Fruit fly (Drosophila melanogaster) whole organism, adult: ENCODE measurements around the gene dpp.

Experiments
- CG11617 ChIP-seq: fragments of 200-800 bp; sonication (Bioruptor generic); optimal IDR thresholded peaks from 2 replicates; lab custom pipeline; 2017; ENCODE audit warnings: mild to moderate bottlenecking, missing biosample characterization, missing genetic modification reagents, missing genetic modification characterization
- CG12768 ChIP-seq: fragments of 200-800 bp; sonication (Bioruptor generic); optimal IDR thresholded peaks from 2 replicates; lab custom pipeline; 2017; ENCODE audit warnings: missing biosample characterization, missing genetic modification characterization, mild to moderate bottlenecking, moderate library complexity, missing genetic modification reagents
- CG14711 ChIP-seq: fragments of 200-800 bp; sonication (Bioruptor generic); optimal IDR thresholded peaks from 2 replicates; lab custom pipeline; 2018; ENCODE audit warnings: missing biosample characterization, mild to moderate bottlenecking, missing genetic modification characterization, moderate library complexity
- CG1620 ChIP-seq: fragments of 200-800 bp; sonication (Bioruptor generic); optimal IDR thresholded peaks from 2 replicates; lab custom pipeline; 2016; ENCODE audit warnings: missing biosample characterization, missing genetic modification characterization
- CG33017 ChIP-seq: fragments of 200-800 bp; sonication (Bioruptor generic); optimal IDR thresholded peaks from 2 replicates; lab custom pipeline; 2018; ENCODE audit warnings: missing biosample characterization, mild to moderate bottlenecking, missing genetic modification characterization, moderate library complexity
- CG5204 ChIP-seq: fragments of 200-800 bp; sonication (Bioruptor generic); optimal IDR thresholded peaks from 2 replicates; lab custom pipeline; 2016; ENCODE audit warnings: missing biosample characterization, missing genetic modification characterization
- CG7045 ChIP-seq: fragments of 200-800 bp; sonication (Bioruptor generic); optimal IDR thresholded peaks from 2 replicates; lab custom pipeline; 2017; ENCODE audit warnings: missing biosample characterization, mild to moderate bottlenecking, missing genetic modification characterization
- CG7101 ChIP-seq: fragments of 200-800 bp; sonication (Bioruptor generic); optimal IDR thresholded peaks from 2 replicates; lab custom pipeline; 2018; ENCODE audit warnings: missing biosample characterization, mild to moderate bottlenecking, missing genetic modification characterization, moderate library complexity
- Clk ChIP-seq: fragments of 200-800 bp; sonication (Bioruptor generic); optimal IDR thresholded peaks from 2 replicates; lab custom pipeline; 2017; ENCODE audit warnings: missing biosample characterization, missing genetic modification characterization
- Crg-1 ChIP-seq: fragments of 200-800 bp; sonication (Bioruptor generic); optimal IDR thresholded peaks from 2 replicates; lab custom pipeline; 2016; ENCODE audit warnings: missing biosample characterization, missing genetic modification characterization
- Hr96 ChIP-seq: fragments of 200-800 bp; sonication (Bioruptor generic); optimal IDR thresholded peaks from 2 replicates; lab custom pipeline; 2016; ENCODE audit warnings: missing biosample characterization, missing genetic modification characterization
- Mnt ChIP-seq: fragments of 200-800 bp; sonication (Bioruptor generic); optimal IDR thresholded peaks from 2 replicates; lab custom pipeline; 2016; ENCODE audit warnings: missing biosample characterization, mild to moderate bottlenecking, missing genetic modification characterization
- bab1 ChIP-seq: fragments of 200-800 bp; sonication (Bioruptor generic); optimal IDR thresholded peaks from 3 replicates; lab custom pipeline; 2019; ENCODE audit warnings: missing biosample characterization, mild to moderate bottlenecking, missing genetic modification characterization, moderate library complexity
- cic ChIP-seq: fragments of 200-800 bp; sonication (Bioruptor generic); optimal IDR thresholded peaks from 2 replicates; lab custom pipeline; 2017; ENCODE audit warnings: missing biosample characterization, mild to moderate bottlenecking, missing genetic modification characterization, moderate library complexity
- cnc ChIP-seq, 2 experiments: fragments of >200 bp; optimal IDR thresholded peaks; 2 replicates each; lab custom pipeline; 2017
- kay ChIP-seq: fragments of 200-800 bp; sonication (Bioruptor generic); peaks from one replicate; lab custom pipeline; 2016; ENCODE audit warnings: missing biosample characterization, missing genetic modification characterization, borderline replicate concordance
- ovo ChIP-seq: fragments of 200-800 bp; sonication (Bioruptor generic); optimal IDR thresholded peaks from 2 replicates; lab custom pipeline; 2016; ENCODE audit warnings: missing biosample characterization, missing genetic modification characterization
- pad ChIP-seq: fragments of 200-800 bp; sonication (Bioruptor generic); optimal IDR thresholded peaks from 3 replicates; lab custom pipeline; 2017; ENCODE audit warnings: missing biosample characterization, missing genetic modification characterization, mild to moderate bottlenecking, moderate library complexity, missing genetic modification reagents
- tj ChIP-seq: fragments of 200-800 bp; sonication (Bioruptor generic); optimal IDR thresholded peaks from 3 replicates; lab custom pipeline; 2017; ENCODE audit warnings: missing biosample characterization, mild to moderate bottlenecking, missing genetic modification characterization, moderate library complexity
- toe ChIP-seq: fragments of 200-800 bp; sonication (Bioruptor generic); optimal IDR thresholded peaks from 2 replicates; lab custom pipeline; 2016; ENCODE audit warnings: missing biosample characterization, missing genetic modification characterization

Gene dpp

dm6 chr2L:2397080-2397479, 31.1 kb upstream of the dpp start:
- TF ChIP-seq cnc (optimal IDR thresholded peaks at IDR 0.05; lab: Kevin White, UChicago) (no peak), Hr96 (GFP tag; lab: Kevin White, UChicago) (no peak), toe (GFP tag; lab: Kevin White, UChicago) (no peak), CG5204 (GFP tag; lab: Kevin White, UChicago) (no peak)

- TF ChIP-seq tj (GFP tag; lab: Kevin White, UChicago) = no peak
- no peak for TF ChIP-seq CG33017 (tag; lab: Kevin White, UChicago)
- no peak for TF ChIP-seq toe (GFP tag; lab: Kevin White, UChicago)
- TF ChIP-seq CG7101 = no peak
- no peak for TF ChIP-seq CG5204 (GFP tag; lab: Kevin White, UChicago)
- TF ChIP-seq bab1 (GFP tag; lab: Kevin White, UChicago) = no peak
- no peak for TF ChIP-seq kay (GFP tag; lab: Kevin White, UChicago)
- TF ChIP-seq Crg-1 = no peak
- TF ChIP-seq CG1620 = no peak
- no peak for TF ChIP-seq pad (GFP tag; lab: Kevin White, UChicago)
- TF ChIP-seq CG12768 (GFP tag; lab: Kevin White, UChicago) = no peak
- no peak for TF ChIP-seq ovo (GFP tag; lab: Kevin White, UChicago)
Measured at dm6 chr2L:2398459-2398858, 29.7 kb upstream of the dpp start.

dm6 chr2L:2399897-2400296, 28.3 kb upstream of the dpp start, which contains the start of gene VGlut:
TSS of gene VGlut (plus strand) at chr2L:2400295.
- TF ChIP-seq CG1620 (no peak), Crg-1 (no peak), tj (GFP tag; lab: Kevin White, UChicago) (no peak)

- TF ChIP-seq toe (GFP tag; lab: Kevin White, UChicago) = no peak
- TF ChIP-seq ovo (GFP tag; lab: Kevin White, UChicago) = no peak
- no peak for TF ChIP-seq CG12768 (GFP tag; lab: Kevin White, UChicago)
- TF ChIP-seq CG5204 (GFP tag; lab: Kevin White, UChicago) = no peak
- TF ChIP-seq bab1 (GFP tag; lab: Kevin White, UChicago) = no peak
- TF ChIP-seq pad (GFP tag; lab: Kevin White, UChicago) = no peak
- no peak for TF ChIP-seq Hr96 (GFP tag; lab: Kevin White, UChicago)
- TF ChIP-seq CG11617 (GFP tag; lab: Kevin White, UChicago) = no peak
- no peak for TF ChIP-seq CG7101
- no peak for TF ChIP-seq kay (GFP tag; lab: Kevin White, UChicago)
Measured at dm6 chr2L:2402194-2402593, 26.0 kb upstream of the dpp start.

- TF ChIP-seq Clk (GFP tag; lab: Kevin White, UChicago) = no peak
- no peak for TF ChIP-seq bab1 (GFP tag; lab: Kevin White, UChicago)
- no peak for TF ChIP-seq Crg-1
- no peak for TF ChIP-seq CG7101
- TF ChIP-seq kay (GFP tag; lab: Kevin White, UChicago) = no peak
- TF ChIP-seq CG12768 (GFP tag; lab: Kevin White, UChicago) = no peak
- no peak for TF ChIP-seq cnc (optimal IDR thresholded peaks at IDR 0.05; lab: Kevin White, UChicago)
- TF ChIP-seq Mnt = no peak
- TF ChIP-seq CG5204 (GFP tag; lab: Kevin White, UChicago) = no peak
- TF ChIP-seq CG14711 (tag; lab: Kevin White, UChicago) = no peak
- TF ChIP-seq ovo (GFP tag; lab: Kevin White, UChicago) = no peak
- no peak for TF ChIP-seq CG33017 (tag; lab: Kevin White, UChicago)
- no peak for TF ChIP-seq toe (GFP tag; lab: Kevin White, UChicago)
- no peak for TF ChIP-seq CG11617 (GFP tag; lab: Kevin White, UChicago)
- no peak for TF ChIP-seq pad (GFP tag; lab: Kevin White, UChicago)
- TF ChIP-seq CG1620 = no peak
- no peak for TF ChIP-seq cic (GFP tag; lab: Kevin White, UChicago)
- TF ChIP-seq Hr96 (GFP tag; lab: Kevin White, UChicago) = no peak
- TF ChIP-seq CG7045 = no peak
Measured at dm6 chr2L:2404631-2405030, 23.5 kb upstream of the dpp start.

dm6 chr2L:2413093-2413492, 15.1 kb upstream of the dpp start:
- TF ChIP-seq Hr96 (GFP tag; lab: Kevin White, UChicago) = no peak
- TF ChIP-seq pad (GFP tag; lab: Kevin White, UChicago) = no peak
- TF ChIP-seq tj (GFP tag; lab: Kevin White, UChicago) = no peak
- no peak for TF ChIP-seq CG14711 (tag; lab: Kevin White, UChicago)
- no peak for TF ChIP-seq CG12768 (GFP tag; lab: Kevin White, UChicago)
- TF ChIP-seq CG11617 (GFP tag; lab: Kevin White, UChicago) = no peak
- no peak for TF ChIP-seq Clk (GFP tag; lab: Kevin White, UChicago)
- TF ChIP-seq CG7101 = no peak
- TF ChIP-seq toe (GFP tag; lab: Kevin White, UChicago) = no peak
- TF ChIP-seq cic (GFP tag; lab: Kevin White, UChicago) = no peak
- TF ChIP-seq bab1 (GFP tag; lab: Kevin White, UChicago) = no peak
- TF ChIP-seq Crg-1 = no peak

dm6 chr2L:2415109-2415508, 13.1 kb upstream of the dpp start, which contains the start of gene CG18641:
TSS of gene CG18641 (minus strand) at chr2L:2415322.
- TF ChIP-seq pad (GFP tag; lab: Kevin White, UChicago) (no peak), cic (GFP tag; lab: Kevin White, UChicago) (no peak), tj (GFP tag; lab: Kevin White, UChicago) (no peak), CG5204 (GFP tag; lab: Kevin White, UChicago) (no peak), bab1 (GFP tag; lab: Kevin White, UChicago) (no peak), Mnt (no peak), CG14711 (tag; lab: Kevin White, UChicago) (no peak), CG7101 (no peak), CG12768 (GFP tag; lab: Kevin White, UChicago) (no peak), CG7045 (no peak), Clk (GFP tag; lab: Kevin White, UChicago) (no peak), kay (GFP tag; lab: Kevin White, UChicago) (no peak), CG11617 (GFP tag; lab: Kevin White, UChicago) (no peak), Hr96 (GFP tag; lab: Kevin White, UChicago) (no peak), ovo (GFP tag; lab: Kevin White, UChicago) (no peak), Crg-1 (no peak), toe (GFP tag; lab: Kevin White, UChicago) (no peak), CG33017 (tag; lab: Kevin White, UChicago) (no peak), CG1620 (no peak)
